Fruit fly (Drosophila melanogaster): Measurements from ENCODE around the gene CG33710.

Gene CG33710

DNA sequence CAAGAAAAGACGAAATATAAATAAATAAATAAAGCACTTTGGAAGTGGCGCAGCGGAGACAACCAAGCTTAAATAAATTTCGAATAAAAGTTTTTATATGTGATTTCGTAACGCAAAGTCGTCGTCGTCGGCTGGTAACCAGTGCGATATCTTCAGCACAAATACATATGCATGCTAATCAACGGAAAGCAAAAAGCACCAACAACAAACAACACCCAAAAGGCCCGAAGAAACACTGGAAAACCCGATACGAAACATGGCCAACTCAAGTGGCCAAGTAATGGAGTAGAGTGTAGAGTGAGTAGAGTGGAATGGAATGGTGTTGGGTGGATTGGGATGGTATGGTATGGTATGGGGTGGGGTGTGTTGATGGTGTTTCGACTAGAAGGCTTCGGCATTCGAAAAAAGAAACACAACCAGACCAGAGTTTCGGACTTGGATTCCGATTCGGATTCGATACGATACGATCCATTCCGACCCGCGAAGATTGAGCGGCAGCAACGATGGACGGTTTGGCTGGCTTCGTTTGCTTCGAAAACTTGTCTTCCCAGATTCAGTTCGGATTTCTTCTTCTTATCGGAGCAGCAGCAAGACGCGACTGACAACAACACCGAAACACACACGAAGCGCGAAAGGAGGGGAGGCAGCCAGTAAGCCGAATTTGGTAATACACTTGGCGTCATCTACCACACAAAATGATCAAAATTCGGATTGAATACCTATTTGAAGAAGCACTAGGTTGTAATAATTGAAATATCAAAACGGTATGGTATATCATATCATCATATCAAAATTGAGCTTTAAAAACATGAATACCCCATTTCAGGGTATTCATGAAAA, 49.8 kb downstream of the CG33710 start (continued):
- TF ChIP-seq trh (GFP tag; optimal IDR thresholded peaks at IDR 0.05): peak; percentile 84
- peak; percentile 85 for TF ChIP-seq ATbp (GFP tag; optimal IDR thresholded peaks at IDR 0.05)
- TF ChIP-seq CG31224 (GFP tag; IDR thresholded peaks at IDR 0.05): peak; percentile 88
- peak; percentile 79 for TF ChIP-seq twi (tag; optimal IDR thresholded peaks at IDR 0.05)
- TF ChIP-seq Drgx (GFP tag; IDR thresholded peaks at IDR 0.05): peak; percentile 94
- peak; percentile 91 for TF ChIP-seq CG12104 (GFP tag; optimal IDR thresholded peaks at IDR 0.05)
- TF ChIP-seq CG2712 (tag; optimal IDR thresholded peaks at IDR 0.05): peak; percentile 90
- peak; percentile 89 for TF ChIP-seq CG7357 (GFP tag; IDR thresholded peaks at IDR 0.05)
- peak; percentile 56 for TF ChIP-seq crol (GFP tag; IDR thresholded peaks at IDR 0.05)
- TF ChIP-seq h (optimal IDR thresholded peaks at IDR 0.05): no peak
- peak; percentile 94 for TF ChIP-seq gsb (GFP tag; IDR thresholded peaks at IDR 0.05)
- TF ChIP-seq CG1832 (GFP tag; optimal IDR thresholded peaks at IDR 0.05): no peak
- peak; percentile 94 for TF ChIP-seq disco-r (GFP tag; optimal IDR thresholded peaks at IDR 0.05)
- TF ChIP-seq CG11398 (GFP tag; optimal IDR thresholded peaks at IDR 0.05): peak; percentile 95
- TF ChIP-seq bab2 (GFP tag; optimal IDR thresholded peaks at IDR 0.05): peak; percentile 97
- TF ChIP-seq nerfin-2 (GFP tag; IDR thresholded peaks at IDR 0.05; ENCODE audit: partially characterized antibody): no peak
- TF ChIP-seq sisA (GFP tag; IDR thresholded peaks at IDR 0.05): peak; percentile 90
- TF ChIP-seq CG6654 (GFP tag; optimal IDR thresholded peaks at IDR 0.05): peak; percentile 82
- peak; percentile 91 for TF ChIP-seq rib (GFP tag; IDR thresholded peaks at IDR 0.05)
- peak; percentile 96 for TF ChIP-seq ci (GFP tag; IDR thresholded peaks at IDR 0.05)
- peak; percentile 82 for TF ChIP-seq CG9215 (GFP tag; IDR thresholded peaks at IDR 0.05)
- TF ChIP-seq oc (tag; optimal IDR thresholded peaks at IDR 0.05): peak; percentile 92
- TF ChIP-seq otp (GFP tag; IDR thresholded peaks at IDR 0.05): peak; percentile 96
- no peak for TF ChIP-seq sc (optimal IDR thresholded peaks at IDR 0.05)
- TF ChIP-seq sc (GFP tag; optimal IDR thresholded peaks at IDR 0.05): peak; percentile 86
- TF ChIP-seq CG10431 (GFP tag; optimal IDR thresholded peaks at IDR 0.05): peak; percentile 70
- TF ChIP-seq CG7745 (tag; optimal IDR thresholded peaks at IDR 0.05): peak; percentile 58
- TF ChIP-seq Med (GFP tag): peak; percentile 99
- no peak for TF ChIP-seq Scr (GFP tag; IDR thresholded peaks at IDR 0.05; ENCODE audit: partially characterized antibody)
- peak; percentile 46 for TF ChIP-seq exex (tag; optimal IDR thresholded peaks at IDR 0.05)
- peak; percentile 92 for TF ChIP-seq Hr3 (GFP tag; optimal IDR thresholded peaks at IDR 0.05)
- TF ChIP-seq mam (GFP tag; optimal IDR thresholded peaks at IDR 0.05): peak; percentile 85
- no peak for TF ChIP-seq br (optimal IDR thresholded peaks at IDR 0.05)
- peak; percentile 89 for TF ChIP-seq CG11723 (GFP tag; optimal IDR thresholded peaks at IDR 0.05)
- TF ChIP-seq CG4707 (GFP tag; optimal IDR thresholded peaks at IDR 0.05): peak; percentile 86
- peak; percentile 97 for TF ChIP-seq CG2678 (tag; optimal IDR thresholded peaks at IDR 0.05)
- TF ChIP-seq knrl (GFP tag; IDR thresholded peaks at IDR 0.05; ENCODE audit: partially characterized antibody): no peak
- TF ChIP-seq CG10147 (GFP tag; optimal IDR thresholded peaks at IDR 0.05): peak; percentile 92
- TF ChIP-seq gt (GFP tag; IDR thresholded peaks at IDR 0.05): peak; percentile 72
- TF ChIP-seq Stat92E (GFP tag; optimal IDR thresholded peaks at IDR 0.05): peak in 1 of 3 experiments; percentile 79
- TF ChIP-seq cwo (GFP tag; optimal IDR thresholded peaks at IDR 0.05): peak; percentile 90
- TF ChIP-seq CG14050 (GFP tag; IDR thresholded peaks at IDR 0.05): peak; percentile 93
- TF ChIP-seq CG11695 (GFP tag; IDR thresholded peaks at IDR 0.05): peak; percentile 96
- TF ChIP-seq Adf1 (GFP tag; IDR thresholded peaks at IDR 0.05): peak; percentile 78
- 0 out of 2 replicates have a peak, but pooled peaks have one; percentile 36 for TF ChIP-seq sna (GFP tag; IDR thresholded peaks at IDR 0.05; ENCODE audit: partially characterized antibody)
- TF ChIP-seq CG13424 (tag; optimal IDR thresholded peaks at IDR 0.05): peak; percentile 95
- peak; percentile 97 for TF ChIP-seq CG13624 (GFP tag; optimal IDR thresholded peaks at IDR 0.05)
- peak; percentile 92 for TF ChIP-seq en (GFP tag; optimal IDR thresholded peaks at IDR 0.05)
- TF ChIP-seq CG4404 (GFP tag; IDR thresholded peaks at IDR 0.05): peak; percentile 70; the same call in 1 of the 2 replicates
- TF ChIP-seq E2f2 (GFP tag; IDR thresholded peaks at IDR 0.05): peak; percentile 79

All from whole organism, embryonic.